Worm (Caenorhabditis elegans) whole organism, L1 larva: ENCODE data around the gene disl-2.

Experiments used
- C04F5.9 ChIP-seq: sonication (generic microtip); optimal IDR thresholded peaks from 2 replicates; lab custom pipeline; 2016; ENCODE audit warnings: missing genetic modification characterization, missing compliant biosample characterization
- F16B12.6 ChIP-seq: fragments of 150-350 bp; optimal IDR thresholded peaks from 2 replicates; lab custom pipeline; 2014; ENCODE audit warnings: missing biosample characterization, missing genetic modification characterization
- fkh-10 ChIP-seq: sonication (generic microtip); optimal IDR thresholded peaks from 2 replicates; lab custom pipeline; 2017; ENCODE audit warnings: missing biosample characterization, missing genetic modification reagents, missing genetic modification characterization
- lin-13 ChIP-seq: fragments of 150-350 bp; optimal IDR thresholded peaks from 2 replicates; lab custom pipeline; 2014; ENCODE audit warnings: missing biosample characterization, missing genetic modification reagents, missing genetic modification characterization
- lir-3 ChIP-seq: sonication (generic microtip); optimal IDR thresholded peaks from 2 replicates; lab custom pipeline; 2016; ENCODE audit warnings: mild to moderate bottlenecking, missing genetic modification characterization, moderate library complexity, missing compliant biosample characterization; ENCODE audit not compliant: poor library complexity
- mdl-1 ChIP-seq, 2 experiments: fragments of 150-350 bp; optimal IDR thresholded peaks; 2 replicates each; lab custom pipeline; 2014 to 2017; ENCODE audit warnings: missing biosample characterization in 2 of 2, missing genetic modification characterization in 2 of 2, inconsistent platforms in 1 of 2
- mep-1 ChIP-seq: fragments of 150-350 bp; optimal IDR thresholded peaks from 2 replicates; lab custom pipeline; 2014; ENCODE audit warnings: missing biosample characterization, missing genetic modification characterization
- nhr-237 ChIP-seq: fragments of 150-350 bp; optimal IDR thresholded peaks from 2 replicates; lab custom pipeline; 2014; ENCODE audit warnings: missing biosample characterization, missing genetic modification characterization
- pag-3 ChIP-seq: sonication (generic microtip); optimal IDR thresholded peaks from 2 replicates; lab custom pipeline; 2017; ENCODE audit warnings: missing genetic modification characterization, mild to moderate bottlenecking, missing compliant biosample characterization, antibody characterized with exemption, borderline replicate concordance; ENCODE audit not compliant: insufficient read depth
- pqm-1 ChIP-seq: sonication (generic microtip); optimal IDR thresholded peaks from 3 replicates; lab custom pipeline; 2017; ENCODE audit warnings: missing biosample characterization, missing genetic modification characterization
- snpc-4 ChIP-seq: fragments of 150-350 bp; optimal IDR thresholded peaks from 2 replicates; lab custom pipeline; 2014; ENCODE audit warnings: missing biosample characterization, missing genetic modification characterization
- snu-23 ChIP-seq: sonication (generic microtip); optimal IDR thresholded peaks from 2 replicates; lab custom pipeline; 2016; ENCODE audit warnings: missing genetic modification characterization, missing compliant biosample characterization
- sox-4 ChIP-seq: sonication (generic microtip); optimal IDR thresholded peaks from 2 replicates; lab custom pipeline; 2016; ENCODE audit warnings: missing genetic modification characterization, missing compliant biosample characterization
- zag-1 ChIP-seq: fragments of 150-350 bp; optimal IDR thresholded peaks from 2 replicates; lab custom pipeline; 2014; ENCODE audit warnings: missing biosample characterization, missing genetic modification characterization

DNA sequence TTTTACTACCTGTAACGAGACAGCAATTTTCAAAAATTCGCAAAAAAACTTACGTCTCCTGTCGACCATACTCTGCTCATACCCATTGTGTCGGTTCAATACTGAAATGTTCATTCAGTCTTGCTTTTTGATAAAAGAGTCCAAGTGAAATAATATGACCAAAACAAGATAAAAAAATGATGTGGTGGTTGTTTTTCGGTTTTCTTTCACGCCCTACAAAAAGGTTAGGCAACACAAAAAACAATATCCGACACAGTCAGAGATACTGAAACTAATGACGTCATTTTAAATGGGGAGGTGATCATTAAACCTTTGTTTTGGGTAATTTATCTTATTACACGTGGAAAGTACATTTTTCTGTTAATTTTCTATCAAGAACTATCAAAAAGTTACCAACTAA lies 52.2 kb downstream of the disl-2 start, which contains the start of gene R02F2.8:
- TF ChIP-seq nhr-237 (tag; lab: Kevin White, UChicago) (no peak), C04F5.9 (no peak), pqm-1 (tag; lab: Kevin White, UChicago) (no peak), snpc-4 (tag; lab: Kevin White, UChicago) (no peak), mdl-1 (tag; optimal IDR thresholded peaks at IDR 0.05; lab: Kevin White, UChicago) (no peak), fkh-10 (GFP tag; lab: Kevin White, UChicago) (no peak), mep-1 (tag; lab: Kevin White, UChicago) (no peak), pag-3 (tag; lab: Kevin White, UChicago) (no peak), snu-23 (GFP tag; lab: Kevin White, UChicago) (no peak), zag-1 (no peak), lir-3 (no peak), F16B12.6 (no peak), lin-13 (GFP tag; lab: Kevin White, UChicago) (no peak), sox-4 (no peak)
